Fruit fly (Drosophila melanogaster) whole organism, embryonic: ENCODE measurements around the gene Cul6.

Source experiments
- BEAF-32 ChIP-seq: fragments of 200-800 bp; sonication (Bioruptor generic); optimal IDR thresholded peaks from 3 replicates; lab custom pipeline; 2017; ENCODE audit warnings: missing biosample characterization, missing genetic modification characterization, mild to moderate bottlenecking, moderate library complexity, missing genetic modification reagents
- Bgb ChIP-seq: fragments of 200-800 bp; sonication (Bioruptor generic); IDR thresholded peaks from 2 replicates; pipeline ENCODE4 v1.3.6; 2022; ENCODE audit warnings: missing biosample characterization, missing genetic modification characterization; ENCODE audit not compliant: partially characterized antibody
- CG10431 ChIP-seq: fragments of 200-800 bp; sonication (Bioruptor generic); optimal IDR thresholded peaks from 3 replicates; lab custom pipeline; 2018; ENCODE audit warnings: missing biosample characterization, mild to moderate bottlenecking, missing genetic modification characterization
- CG11504 ChIP-seq: fragments of 200-800 bp; sonication (Bioruptor generic); optimal IDR thresholded peaks from 3 replicates; lab custom pipeline; 2019; ENCODE audit warnings: missing biosample characterization, mild to moderate bottlenecking, missing genetic modification characterization, moderate library complexity
- CG12299 ChIP-seq: fragments of 200-800 bp; sonication (Bioruptor generic); optimal IDR thresholded peaks from 2 replicates; lab custom pipeline; 2018; ENCODE audit warnings: missing biosample characterization, mild to moderate bottlenecking, missing genetic modification characterization
- CG12744 ChIP-seq: fragments of 200-800 bp; sonication (Bioruptor generic); optimal IDR thresholded peaks from 2 replicates; lab custom pipeline; 2016; ENCODE audit warnings: missing biosample characterization, missing genetic modification characterization
- CG17612 ChIP-seq: fragments of 200-800 bp; sonication (Bioruptor generic); IDR thresholded peaks from 2 replicates; pipeline ENCODE4 v1.3.6; 2022; ENCODE audit warnings: missing biosample characterization, missing genetic modification characterization
- CG18619 ChIP-seq: fragments of 200-800 bp; sonication (Bioruptor generic); optimal IDR thresholded peaks from 3 replicates; lab custom pipeline; 2017; ENCODE audit warnings: missing biosample characterization, mild to moderate bottlenecking, missing genetic modification characterization
- CG2116 ChIP-seq: fragments of 200-800 bp; sonication (Bioruptor generic); optimal IDR thresholded peaks from 3 replicates; lab custom pipeline; 2018; ENCODE audit warnings: missing biosample characterization, mild to moderate bottlenecking, missing genetic modification characterization
- CG2199 ChIP-seq: fragments of 200-800 bp; sonication (Bioruptor generic); IDR thresholded peaks from 3 replicates; pipeline ENCODE4 v1.3.6; 2022; ENCODE audit warnings: missing biosample characterization, missing genetic modification characterization
- CG2875 ChIP-seq: fragments of 200-800 bp; sonication (Bioruptor generic); optimal IDR thresholded peaks from 2 replicates; lab custom pipeline; 2017; ENCODE audit warnings: missing biosample characterization, mild to moderate bottlenecking, missing genetic modification characterization, missing genetic modification reagents
- CG33213 ChIP-seq: fragments of 200-800 bp; sonication (Bioruptor generic); optimal IDR thresholded peaks from 3 replicates; lab custom pipeline; 2016; ENCODE audit warnings: missing biosample characterization, missing genetic modification characterization
- CG3838 ChIP-seq: fragments of 200-800 bp; sonication (Bioruptor generic); optimal IDR thresholded peaks from 3 replicates; lab custom pipeline; 2016; ENCODE audit warnings: missing biosample characterization, missing genetic modification characterization
- CG4360 ChIP-seq: fragments of 200-800 bp; sonication (Bioruptor generic); IDR thresholded peaks from 2 replicates; pipeline ENCODE4 v1.3.6; 2022; ENCODE audit warnings: missing biosample characterization, missing genetic modification characterization
- CG7928 ChIP-seq: fragments of 200-800 bp; sonication (Bioruptor generic); optimal IDR thresholded peaks from 2 replicates; lab custom pipeline; 2017; ENCODE audit warnings: missing biosample characterization, mild to moderate bottlenecking, missing genetic modification characterization
- CG7987 ChIP-seq: fragments of 200-800 bp; sonication (Bioruptor generic); optimal IDR thresholded peaks from 2 replicates; lab custom pipeline; 2018; ENCODE audit warnings: missing biosample characterization, mild to moderate bottlenecking, missing genetic modification characterization, moderate library complexity
- Dip2 ChIP-seq: fragments of 200-800 bp; sonication (Bioruptor generic); IDR thresholded peaks from 2 replicates; pipeline ENCODE4 v1.3.6; 2022; ENCODE audit warnings: missing biosample characterization, missing genetic modification characterization
- Dip3 ChIP-seq: fragments of 200-800 bp; sonication (Bioruptor generic); optimal IDR thresholded peaks from 3 replicates; lab custom pipeline; 2016; ENCODE audit warnings: missing biosample characterization, missing genetic modification characterization
- Dref ChIP-seq: fragments of 200-800 bp; sonication (Bioruptor generic); IDR thresholded peaks from 2 replicates; pipeline ENCODE4 v1.3.6; 2022; ENCODE audit warnings: missing biosample characterization, missing genetic modification characterization
- Drgx ChIP-seq: fragments of 200-800 bp; sonication (Bioruptor generic); IDR thresholded peaks from 2 replicates; pipeline ENCODE4 v1.3.6; 2022; ENCODE audit warnings: missing biosample characterization, missing genetic modification characterization
- Gug ChIP-seq: fragments of 200-800 bp; sonication (Bioruptor generic); IDR thresholded peaks from 4 replicates; pipeline ENCODE4 v1.3.6; 2022; ENCODE audit warnings: missing biosample characterization, missing genetic modification characterization
- H15 ChIP-seq: fragments of 200-800 bp; sonication (Bioruptor generic); IDR thresholded peaks from 3 replicates; pipeline ENCODE4 v1.3.6; 2022; ENCODE audit warnings: missing biosample characterization, missing genetic modification characterization
- HLH4C ChIP-seq: fragments of 200-800 bp; sonication (Bioruptor generic); IDR thresholded peaks from 3 replicates; pipeline ENCODE4 v1.3.6; 2022; ENCODE audit warnings: missing biosample characterization, missing genetic modification characterization; ENCODE audit not compliant: partially characterized antibody
- Hr78 ChIP-seq, 2 experiments: fragments of 200-800 bp in 1 of 2; fragments of >200 bp in 1 of 2; sonication (Bioruptor generic) in 1 of 2; optimal IDR thresholded peaks; 2 replicates each; lab custom pipeline; 2017 to 2019; ENCODE audit warnings: missing biosample characterization in 2 of 2, missing genetic modification characterization in 2 of 2, mild to moderate bottlenecking in 1 of 2, moderate library complexity in 1 of 2
- Max ChIP-seq: fragments of 200-800 bp; sonication (Bioruptor generic); optimal IDR thresholded peaks from 2 replicates; lab custom pipeline; 2016; ENCODE audit warnings: missing biosample characterization, mild to moderate bottlenecking, missing genetic modification characterization
- Pdp1 ChIP-seq, 2 experiments: fragments of 200-800 bp; sonication (Bioruptor generic); optimal IDR thresholded peaks; 3 replicates each; lab custom pipeline; 2016; ENCODE audit warnings: missing biosample characterization in 2 of 2, missing genetic modification characterization in 2 of 2, mild to moderate bottlenecking in 1 of 2, moderate library complexity in 1 of 2
- Ravus ChIP-seq: fragments of 200-800 bp; sonication (Bioruptor generic); IDR thresholded peaks from 2 replicates; pipeline ENCODE4 v1.3.6; 2022; ENCODE audit warnings: missing biosample characterization, missing genetic modification characterization
- Rx ChIP-seq: fragments of 200-800 bp; sonication (Bioruptor generic); IDR thresholded peaks from 2 replicates; pipeline ENCODE4 v1.3.6; 2022; ENCODE audit warnings: missing biosample characterization, missing genetic modification characterization
- Scr ChIP-seq: fragments of 200-800 bp; sonication (Bioruptor generic); IDR thresholded peaks from 2 replicates; pipeline ENCODE4 v1.3.6; 2022; ENCODE audit warnings: missing biosample characterization, missing genetic modification characterization; ENCODE audit not compliant: partially characterized antibody
- Six4 ChIP-seq: fragments of 200-800 bp; sonication (Bioruptor generic); optimal IDR thresholded peaks from 2 replicates; lab custom pipeline; 2016; ENCODE audit warnings: missing biosample characterization, missing genetic modification characterization
- Sry-δ ChIP-seq: fragments of 200-800 bp; sonication (Bioruptor generic); optimal IDR thresholded peaks from 2 replicates; lab custom pipeline; 2016; ENCODE audit warnings: missing biosample characterization, missing genetic modification characterization
- bowl ChIP-seq: fragments of 200-800 bp; sonication (Bioruptor generic); IDR thresholded peaks from 2 replicates; pipeline ENCODE4 v1.3.6; 2022; ENCODE audit warnings: missing biosample characterization, missing genetic modification characterization
- caup ChIP-seq: fragments of 200-800 bp; sonication (Bioruptor generic); optimal IDR thresholded peaks from 3 replicates; lab custom pipeline; 2017; ENCODE audit warnings: missing biosample characterization, mild to moderate bottlenecking, missing genetic modification characterization, moderate library complexity; ENCODE audit not compliant: severe bottlenecking
- chm ChIP-seq: fragments of 200-800 bp; sonication (Bioruptor generic); IDR thresholded peaks from 2 replicates; pipeline ENCODE4 v1.3.6; 2022; ENCODE audit warnings: missing biosample characterization, missing genetic modification characterization
- croc ChIP-seq: fragments of 200-800 bp; sonication (Bioruptor generic); conservative IDR thresholded peaks from 3 replicates; pipeline ENCODE4 v1.3.6; 2022; ENCODE audit warnings: missing biosample characterization, missing genetic modification characterization
- cwo ChIP-seq: fragments of 200-800 bp; sonication (Bioruptor generic); optimal IDR thresholded peaks from 3 replicates; lab custom pipeline; 2017; ENCODE audit warnings: missing biosample characterization, missing genetic modification characterization, mild to moderate bottlenecking, moderate library complexity, missing genetic modification reagents
- gsb ChIP-seq: fragments of 200-800 bp; sonication (Bioruptor generic); IDR thresholded peaks from 2 replicates; pipeline ENCODE4 v1.3.6; 2022; ENCODE audit warnings: missing biosample characterization, missing genetic modification characterization
- jing ChIP-seq: fragments of 200-800 bp; sonication (Bioruptor generic); optimal IDR thresholded peaks from 2 replicates; lab custom pipeline; 2018; ENCODE audit warnings: missing biosample characterization, mild to moderate bottlenecking, missing genetic modification characterization
- kni ChIP-seq: fragments of 200-800 bp; sonication (Bioruptor generic); optimal IDR thresholded peaks from 3 replicates; lab custom pipeline; 2017; ENCODE audit warnings: mild to moderate bottlenecking, missing biosample characterization, missing genetic modification reagents, missing genetic modification characterization
- lilli ChIP-seq: fragments of 200-800 bp; sonication (Bioruptor generic); optimal IDR thresholded peaks from 3 replicates; lab custom pipeline; 2016; ENCODE audit warnings: missing biosample characterization, missing genetic modification characterization
- lola ChIP-seq, 3 experiments: fragments of >200 bp in 2 of 3; fragments of 200-800 bp in 1 of 3; sonication (Bioruptor generic) in 1 of 3; optimal IDR thresholded peaks; 2 replicates each; lab custom pipeline; 2017 to 2019; ENCODE audit warnings: missing biosample characterization in 3 of 3, missing genetic modification characterization in 3 of 3, mild to moderate bottlenecking in 1 of 3, moderate library complexity in 1 of 3
- pros ChIP-seq: fragments of 200-800 bp; sonication (Bioruptor generic); optimal IDR thresholded peaks from 3 replicates; lab custom pipeline; 2019; ENCODE audit warnings: missing biosample characterization, mild to moderate bottlenecking, missing genetic modification characterization, moderate library complexity
- pzg ChIP-seq: fragments of 200-800 bp; sonication (Bioruptor generic); optimal IDR thresholded peaks from 3 replicates; lab custom pipeline; 2018; ENCODE audit warnings: missing biosample characterization, mild to moderate bottlenecking, missing genetic modification characterization, moderate library complexity
- rib ChIP-seq: fragments of 200-800 bp; sonication (Bioruptor generic); IDR thresholded peaks from 2 replicates; pipeline ENCODE4 v1.3.6; 2022; ENCODE audit warnings: missing biosample characterization, missing genetic modification characterization
- sd ChIP-seq: fragments of 200-800 bp; sonication (Bioruptor generic); optimal IDR thresholded peaks from 3 replicates; lab custom pipeline; 2018; ENCODE audit warnings: missing biosample characterization, mild to moderate bottlenecking, missing genetic modification characterization, moderate library complexity
- sens-2 ChIP-seq: fragments of 200-800 bp; sonication (Bioruptor generic); IDR thresholded peaks from 2 replicates; pipeline ENCODE4 v1.3.6; 2022; ENCODE audit warnings: missing biosample characterization, missing genetic modification characterization
- sima ChIP-seq: fragments of 200-800 bp; sonication (Bioruptor generic); optimal IDR thresholded peaks from 2 replicates; lab custom pipeline; 2016; ENCODE audit warnings: missing biosample characterization, missing genetic modification characterization
- sna ChIP-seq: fragments of 200-800 bp; sonication (Bioruptor generic); IDR thresholded peaks from 2 replicates; pipeline ENCODE4 v1.3.6; 2022; ENCODE audit warnings: missing biosample characterization, missing genetic modification characterization; ENCODE audit not compliant: partially characterized antibody
- stwl ChIP-seq: fragments of 200-800 bp; sonication (Bioruptor generic); optimal IDR thresholded peaks from 3 replicates; lab custom pipeline; 2018; ENCODE audit warnings: missing biosample characterization, mild to moderate bottlenecking, missing genetic modification characterization, moderate library complexity
- tin ChIP-seq: fragments of 200-800 bp; sonication (Bioruptor generic); optimal IDR thresholded peaks from 3 replicates; lab custom pipeline; 2016; ENCODE audit warnings: missing biosample characterization, missing genetic modification characterization
- zf30C ChIP-seq: fragments of 200-800 bp; sonication (Bioruptor generic); optimal IDR thresholded peaks from 3 replicates; lab custom pipeline; 2018; ENCODE audit warnings: missing biosample characterization, mild to moderate bottlenecking, missing genetic modification characterization

Gene Cul6

dm6 chr3L:13027333-13027732 lies 15.8 kb upstream of the Cul6 start:
- TF ChIP-seq CG2875 (no peak), CG2199 (GFP tag; lab: Robert Waterston, UW) (no peak), lola (GFP tag; optimal IDR thresholded peaks at IDR 0.05; lab: Kevin White, UChicago) (no peak), kni (GFP tag; lab: Kevin White, UChicago) (peak; percentile 15), Dref (peak; percentile 41), CG12299 (no peak), CG12744 (GFP tag; lab: Kevin White, UChicago) (no peak), pzg (no peak), cwo (GFP tag; lab: Kevin White, UChicago) (no peak), Scr (GFP tag; lab: Robert Waterston, UW) (no peak), sens-2 (GFP tag; lab: Robert Waterston, UW) (no peak), Pdp1 (GFP tag; optimal IDR thresholded peaks at IDR 0.05; lab: Kevin White, UChicago) (peak in 1 of 2 experiments; percentile 69), Drgx (GFP tag; lab: Robert Waterston, UW) (no peak), zf30C (GFP tag; lab: Kevin White, UChicago) (no peak), CG4360 (GFP tag; lab: Robert Waterston, UW) (no peak), CG7928 (GFP tag; lab: Kevin White, UChicago) (no peak), Dip3 (GFP tag; lab: Kevin White, UChicago) (no peak), CG3838 (GFP tag; lab: Kevin White, UChicago) (no peak), rib (no peak), Hr78 (GFP tag; optimal IDR thresholded peaks at IDR 0.05; lab: Kevin White, UChicago) (no peak), CG18619 (GFP tag; lab: Kevin White, UChicago) (no peak), Dip2 (GFP tag; lab: Robert Waterston, UW) (no peak), sd (tag; lab: Kevin White, UChicago) (no peak), CG10431 (GFP tag; lab: Kevin White, UChicago) (no peak), Gug (GFP tag; lab: Robert Waterston, UW) (no peak), stwl (peak; percentile 67), sima (GFP tag; lab: Kevin White, UChicago) (no peak), Ravus (no peak), lilli (no peak), Six4 (GFP tag; lab: Kevin White, UChicago) (no peak), jing (GFP tag; lab: Kevin White, UChicago) (no peak), chm (GFP tag; lab: Robert Waterston, UW) (no peak), CG7987 (GFP tag; lab: Kevin White, UChicago) (no peak), Bgb (GFP tag; lab: Robert Waterston, UW) (0 out of 2 replicates have a peak, but pooled peaks have one; percentile 16), CG2116 (GFP tag; lab: Kevin White, UChicago) (peak; percentile 68), tin (GFP tag; lab: Kevin White, UChicago) (no peak), caup (GFP tag; lab: Kevin White, UChicago) (no peak), croc (GFP tag; lab: Robert Waterston, UW) (no peak), bowl (no peak), H15 (GFP tag; lab: Robert Waterston, UW) (no peak), CG17612 (GFP tag; lab: Robert Waterston, UW) (no peak), CG11504 (tag; lab: Kevin White, UChicago) (no peak), Max (GFP tag; lab: Kevin White, UChicago) (no peak), gsb (no peak), HLH4C (0 out of 3 replicates have a peak, but pooled peaks have one; percentile 10), sna (GFP tag; lab: Robert Waterston, UW) (no peak), Sry-δ (GFP tag; lab: Kevin White, UChicago) (peak; percentile 43), pros (no peak), Rx (no peak), BEAF-32 (GFP tag; lab: Kevin White, UChicago) (peak; percentile 28), CG33213 (GFP tag; lab: Kevin White, UChicago) (no peak)
